Fruit fly (Drosophila melanogaster) whole organism, larva: ENCODE data around the gene btv.

Experiments
- noc ChIP-seq: fragments of 200-800 bp; sonication (Bioruptor generic); optimal IDR thresholded peaks from 3 replicates; lab custom pipeline; 2019; ENCODE audit warnings: missing biosample characterization, mild to moderate bottlenecking, missing genetic modification characterization, moderate library complexity

btv gene

dm6 chr2L:17982372-17982771 is at the start of gene btv:
btv (minus strand) TSS chr2L:17982472.
- no peak for TF ChIP-seq noc (tag; lab: Kevin White, UChicago)

dm6 chr2L:18012168-18012567 is 29.9 kb upstream of the btv start, which contains the start of gene rdo:
rdo (plus strand) TSS chr2L:18012380.
- TF ChIP-seq noc (tag; lab: Kevin White, UChicago), result no peak

dm6 chr2L:18011375-18011774 is 29.1 kb upstream of the btv start, which contains the start of gene elfless:
elfless (minus strand) TSS chr2L:18011475.
- TF ChIP-seq noc (tag; lab: Kevin White, UChicago), result no peak

- TF ChIP-seq noc (tag; lab: Kevin White, UChicago), result no peak
Observed at dm6 chr2L:18009672-18010071, 27.4 kb upstream of the btv start.

- no peak for TF ChIP-seq noc (tag; lab: Kevin White, UChicago)
Observed at dm6 chr2L:18008653-18009052, 26.4 kb upstream of the btv start, which contains the start of gene CG31740. CG31740 (plus strand) TSS chr2L:18008953.

dm6 chr2L:18007635-18008034 is 25.4 kb upstream of the btv start, which contains the start of the genes CG42634 and CG42635:
CG42634 (plus strand) TSS chr2L:18007935.
CG42635 (plus strand) TSS chr2L:18007935.
- TF ChIP-seq noc (tag; lab: Kevin White, UChicago), result no peak

- TF ChIP-seq noc (tag; lab: Kevin White, UChicago), result no peak
Observed at dm6 chr2L:18007060-18007459, 24.8 kb upstream of the btv start, which contains the start of gene CG42659. CG42659 (plus strand) TSS chr2L:18007360.

dm6 chr2L:18006327-18006726 is 24.1 kb upstream of the btv start, which contains the start of gene CG5693:
CG5693 (plus strand) TSS chr2L:18006627.
- TF ChIP-seq noc (tag; lab: Kevin White, UChicago), result no peak

dm6 chr2L:18005481-18005880 is 23.2 kb upstream of the btv start:
- no peak for TF ChIP-seq noc (tag; lab: Kevin White, UChicago)

dm6 chr2L:18003028-18003836 is 21.0 kb upstream of the btv start:
- TF ChIP-seq noc (tag; lab: Kevin White, UChicago), result no peak

- TF ChIP-seq noc (tag; lab: Kevin White, UChicago), result no peak
Observed at dm6 chr2L:18002149-18002548, 19.9 kb upstream of the btv start.

- no peak for TF ChIP-seq noc (tag; lab: Kevin White, UChicago)
Observed at dm6 chr2L:17990771-17991170, 8.5 kb upstream of the btv start.

dm6 chr2L:17990118-17990517 is 7.8 kb upstream of the btv start, which contains the start of gene Prosbeta5R2:
Prosbeta5R2 (plus strand) TSS chr2L:17990418.
- no peak for TF ChIP-seq noc (tag; lab: Kevin White, UChicago)

dm6 chr2L:17988955-17989354 is 6.7 kb upstream of the btv start:
- TF ChIP-seq noc (tag; lab: Kevin White, UChicago), result no peak

- no peak for TF ChIP-seq noc (tag; lab: Kevin White, UChicago)
Observed at dm6 chr2L:17986099-17986498, 3.8 kb upstream of the btv start, which contains the start of gene CG5681. CG5681 (plus strand) TSS chr2L:17986399.

- no peak for TF ChIP-seq noc (tag; lab: Kevin White, UChicago)
Observed at dm6 chr2L:17972999-17973398, 9.3 kb downstream of the btv start.

dm6 chr2L:17963710-17964109 is 18.6 kb downstream of the btv start:
- TF ChIP-seq noc (tag; lab: Kevin White, UChicago), result no peak
